Fruit fly (Drosophila melanogaster) whole organism, prepupa: ENCODE data around the gene CG5122.
A peak's percentile ranks its signal among the peaks of the same experiment; 100 is the strongest.

Experiments
- Blimp-1 ChIP-seq: fragments of 200-800 bp; sonication (Bioruptor generic); optimal IDR thresholded peaks from 3 replicates; lab custom pipeline; 2017; ENCODE audit warnings: missing biosample characterization, missing genetic modification characterization, mild to moderate bottlenecking, moderate library complexity, missing genetic modification reagents
- CG10631 ChIP-seq: fragments of 200-800 bp; sonication (Bioruptor generic); optimal IDR thresholded peaks from 2 replicates; lab custom pipeline; 2016; ENCODE audit warnings: missing biosample characterization, missing genetic modification characterization
- CG10669 ChIP-seq: fragments of 200-800 bp; sonication (Bioruptor generic); optimal IDR thresholded peaks from 3 replicates; lab custom pipeline; 2018; ENCODE audit warnings: missing biosample characterization, mild to moderate bottlenecking, missing genetic modification characterization, moderate library complexity
- CG11762 ChIP-seq: fragments of 200-800 bp; sonication (Bioruptor generic); optimal IDR thresholded peaks from 3 replicates; lab custom pipeline; 2016; ENCODE audit warnings: missing biosample characterization, missing genetic modification characterization; ENCODE audit not compliant: insufficient read depth
- CG11902 ChIP-seq: fragments of 200-800 bp; sonication (Bioruptor generic); optimal IDR thresholded peaks from 3 replicates; lab custom pipeline; 2016; ENCODE audit warnings: missing biosample characterization, missing genetic modification characterization
- CG15336 ChIP-seq: fragments of 200-800 bp; sonication (Bioruptor generic); IDR thresholded peaks from 2 replicates; pipeline ENCODE4 v1.3.6; 2022; ENCODE audit warnings: missing biosample characterization, missing genetic modification characterization
- CG16779 ChIP-seq: fragments of 200-800 bp; sonication (Bioruptor generic); optimal IDR thresholded peaks from 3 replicates; lab custom pipeline; 2017; ENCODE audit warnings: missing biosample characterization, mild to moderate bottlenecking, missing genetic modification characterization
- CG3032 ChIP-seq: fragments of 200-800 bp; optimal IDR thresholded peaks from 2 replicates; lab custom pipeline; 2019; ENCODE audit warnings: missing biosample characterization, mild to moderate bottlenecking, missing genetic modification characterization, moderate library complexity
- CG31627 ChIP-seq: fragments of 200-800 bp; sonication (Bioruptor generic); optimal IDR thresholded peaks from 3 replicates; lab custom pipeline; 2016; ENCODE audit warnings: missing biosample characterization, missing genetic modification characterization
- CG32006 ChIP-seq: fragments of 200-800 bp; sonication (Bioruptor generic); optimal IDR thresholded peaks from 3 replicates; lab custom pipeline; 2017; ENCODE audit warnings: missing biosample characterization, mild to moderate bottlenecking, missing genetic modification characterization
- CG34406 ChIP-seq: fragments of 200-800 bp; sonication (Bioruptor generic); optimal IDR thresholded peaks from 3 replicates; lab custom pipeline; 2016; ENCODE audit warnings: missing biosample characterization, missing genetic modification characterization
- CG3919 ChIP-seq: fragments of 200-800 bp; sonication (Bioruptor generic); optimal IDR thresholded peaks from 3 replicates; lab custom pipeline; 2016; ENCODE audit warnings: missing biosample characterization, missing genetic modification characterization
- CG4318 ChIP-seq: fragments of 200-800 bp; sonication (Bioruptor generic); optimal IDR thresholded peaks from 3 replicates; lab custom pipeline; 2017; ENCODE audit warnings: missing biosample characterization, mild to moderate bottlenecking, missing genetic modification characterization
- CG6163 ChIP-seq: fragments of 200-800 bp; sonication (Bioruptor generic); IDR thresholded peaks from 3 replicates; pipeline ENCODE4 v1.3.6; 2022; ENCODE audit warnings: missing biosample characterization, missing genetic modification characterization
- CG6276 ChIP-seq: fragments of 200-800 bp; sonication (Bioruptor generic); optimal IDR thresholded peaks from 2 replicates; lab custom pipeline; 2017; ENCODE audit warnings: missing biosample characterization, mild to moderate bottlenecking, missing genetic modification characterization
- CG6792 ChIP-seq: fragments of 200-800 bp; sonication (Bioruptor generic); optimal IDR thresholded peaks from 3 replicates; lab custom pipeline; 2016; ENCODE audit warnings: missing biosample characterization, missing genetic modification characterization
- CG6808 ChIP-seq: fragments of 200-800 bp; sonication (Bioruptor generic); optimal IDR thresholded peaks from 3 replicates; lab custom pipeline; 2017; ENCODE audit warnings: missing biosample characterization, missing genetic modification characterization, mild to moderate bottlenecking, moderate library complexity, missing genetic modification reagents
- CG6854 ChIP-seq: fragments of 200-800 bp; sonication (Bioruptor generic); optimal IDR thresholded peaks from 2 replicates; lab custom pipeline; 2017; ENCODE audit warnings: missing biosample characterization, mild to moderate bottlenecking, missing genetic modification characterization
- CG7368 ChIP-seq: fragments of 200-800 bp; sonication (Bioruptor generic); optimal IDR thresholded peaks from 3 replicates; lab custom pipeline; 2016; ENCODE audit warnings: missing biosample characterization, missing genetic modification characterization
- CG8119 ChIP-seq: fragments of 200-800 bp; sonication (Bioruptor generic); IDR thresholded peaks from 3 replicates; pipeline ENCODE4 v1.3.6; 2022; ENCODE audit warnings: missing biosample characterization, missing genetic modification characterization
- CG8632 ChIP-seq: fragments of 200-800 bp; sonication (Bioruptor generic); optimal IDR thresholded peaks from 3 replicates; lab custom pipeline; 2016; ENCODE audit warnings: missing biosample characterization, missing genetic modification characterization
- CG9139 ChIP-seq: fragments of 200-800 bp; sonication (Bioruptor generic); optimal IDR thresholded peaks from 3 replicates; lab custom pipeline; 2017; ENCODE audit warnings: missing biosample characterization, mild to moderate bottlenecking, missing genetic modification characterization
- Eip75B ChIP-seq: fragments of 200-800 bp; sonication (Bioruptor generic); optimal IDR thresholded peaks from 3 replicates; lab custom pipeline; 2016; ENCODE audit warnings: missing biosample characterization, missing genetic modification characterization
- Eip78C ChIP-seq: fragments of 200-800 bp; sonication (Bioruptor generic); peaks from one replicate; lab custom pipeline; 2016; ENCODE audit warnings: missing biosample characterization, missing genetic modification characterization
- Ets21C ChIP-seq: fragments of 200-800 bp; sonication (Bioruptor generic); optimal IDR thresholded peaks from 3 replicates; lab custom pipeline; 2016; ENCODE audit warnings: missing biosample characterization, missing genetic modification characterization
- Ets96B ChIP-seq: fragments of 200-800 bp; optimal IDR thresholded peaks from 2 replicates; lab custom pipeline; 2019; ENCODE audit warnings: missing biosample characterization, mild to moderate bottlenecking, missing genetic modification characterization, moderate library complexity
- Hr38 ChIP-seq: sonication (Bioruptor generic); optimal IDR thresholded peaks from 2 replicates; lab custom pipeline; 2016; ENCODE audit warnings: missing biosample characterization, missing genetic modification characterization
- Hr39 ChIP-seq: fragments of 200-800 bp; sonication (Bioruptor generic); optimal IDR thresholded peaks from 2 replicates; lab custom pipeline; 2016; ENCODE audit warnings: missing biosample characterization, missing genetic modification characterization
- Hr4 ChIP-seq: fragments of 200-800 bp; sonication (Bioruptor generic); optimal IDR thresholded peaks from 3 replicates; lab custom pipeline; 2016; ENCODE audit warnings: missing biosample characterization, missing genetic modification characterization
- Lpt ChIP-seq: fragments of 200-800 bp; sonication (Bioruptor generic); optimal IDR thresholded peaks from 3 replicates; lab custom pipeline; 2016; ENCODE audit warnings: missing biosample characterization, missing genetic modification characterization
- OdsH ChIP-seq: fragments of 200-800 bp; sonication (Bioruptor generic); optimal IDR thresholded peaks from 3 replicates; lab custom pipeline; 2016; ENCODE audit warnings: missing biosample characterization, missing genetic modification characterization
- Smox ChIP-seq: fragments of 200-800 bp; sonication (Bioruptor generic); optimal IDR thresholded peaks from 3 replicates; lab custom pipeline; 2016; ENCODE audit warnings: missing biosample characterization, missing genetic modification characterization
- Sox102F ChIP-seq: fragments of 200-800 bp; sonication (Bioruptor generic); optimal IDR thresholded peaks from 2 replicates; lab custom pipeline; 2016; ENCODE audit warnings: missing biosample characterization, mild to moderate bottlenecking, missing genetic modification characterization
- Sox14 ChIP-seq: fragments of 200-800 bp; sonication (Bioruptor generic); optimal IDR thresholded peaks from 3 replicates; lab custom pipeline; 2016; ENCODE audit warnings: missing biosample characterization, missing genetic modification characterization
- Sox15 ChIP-seq: fragments of 200-800 bp; sonication (Bioruptor generic); optimal IDR thresholded peaks from 3 replicates; lab custom pipeline; 2016; ENCODE audit warnings: missing biosample characterization, missing genetic modification characterization
- acj6 ChIP-seq: fragments of 200-800 bp; sonication (Bioruptor generic); optimal IDR thresholded peaks from 3 replicates; lab custom pipeline; 2016; ENCODE audit warnings: missing biosample characterization, missing genetic modification characterization
- cyc ChIP-seq: fragments of 200-800 bp; sonication (Bioruptor generic); optimal IDR thresholded peaks from 3 replicates; lab custom pipeline; 2016; ENCODE audit warnings: missing biosample characterization, missing genetic modification characterization
- dac ChIP-seq: fragments of 200-800 bp; sonication (Bioruptor generic); optimal IDR thresholded peaks from 2 replicates; lab custom pipeline; 2017; ENCODE audit warnings: missing biosample characterization, mild to moderate bottlenecking, missing genetic modification characterization
- dsx ChIP-seq: fragments of 200-800 bp; optimal IDR thresholded peaks from 3 replicates; lab custom pipeline; 2019; ENCODE audit warnings: missing biosample characterization, mild to moderate bottlenecking, missing genetic modification characterization, moderate library complexity; ENCODE audit not compliant: poor library complexity, severe bottlenecking
- eg ChIP-seq: fragments of 200-800 bp; sonication (Bioruptor generic); IDR thresholded peaks from 3 replicates; pipeline ENCODE4 v1.3.6; 2022; ENCODE audit warnings: missing biosample characterization, missing genetic modification characterization
- esn ChIP-seq: fragments of 200-800 bp; sonication (Bioruptor generic); optimal IDR thresholded peaks from 2 replicates; lab custom pipeline; 2016; ENCODE audit warnings: missing biosample characterization, mild to moderate bottlenecking, missing genetic modification characterization, moderate library complexity
- fd59A ChIP-seq: fragments of 200-800 bp; sonication (Bioruptor generic); optimal IDR thresholded peaks from 2 replicates; lab custom pipeline; 2017; ENCODE audit warnings: missing biosample characterization, mild to moderate bottlenecking, missing genetic modification characterization, missing genetic modification reagents
- fd85E ChIP-seq: fragments of 200-800 bp; sonication (Bioruptor generic); optimal IDR thresholded peaks from 3 replicates; lab custom pipeline; 2016; ENCODE audit warnings: missing biosample characterization, missing genetic modification characterization
- pdm3 ChIP-seq: fragments of 200-800 bp; sonication (Bioruptor generic); optimal IDR thresholded peaks from 3 replicates; lab custom pipeline; 2016; ENCODE audit warnings: missing biosample characterization, missing genetic modification characterization
- spab ChIP-seq: fragments of 200-800 bp; sonication (Bioruptor generic); optimal IDR thresholded peaks from 2 replicates; lab custom pipeline; 2017; ENCODE audit warnings: missing biosample characterization, mild to moderate bottlenecking, missing genetic modification characterization, missing genetic modification reagents
- ss ChIP-seq, 2 experiments: fragments of 200-800 bp; sonication (Bioruptor generic); optimal IDR thresholded peaks; 2 replicates in 1 of 2; 3 replicates in 1 of 2; lab custom pipeline; 2017 to 2018; ENCODE audit warnings: mild to moderate bottlenecking in 2 of 2, missing biosample characterization in 2 of 2, missing genetic modification characterization in 2 of 2, moderate library complexity in 1 of 2
- svp ChIP-seq: fragments of 200-800 bp; sonication (Bioruptor generic); peaks from one replicate; lab custom pipeline; 2016; ENCODE audit warnings: missing biosample characterization, missing genetic modification characterization
- topi ChIP-seq: fragments of 200-800 bp; sonication (Bioruptor generic); optimal IDR thresholded peaks from 3 replicates; lab custom pipeline; 2016; ENCODE audit warnings: missing biosample characterization, missing genetic modification characterization

Gene CG5122

dm6 chr2L:13145035-13145683 is 14.8 kb downstream of the CG5122 start (continued):
- peak; percentile 17 for TF ChIP-seq cyc (GFP tag; lab: Kevin White, UChicago)
- TF ChIP-seq CG6854: no peak
- no peak for TF ChIP-seq fd59A (GFP tag; lab: Kevin White, UChicago)
- TF ChIP-seq Sox15: no peak
- peak; percentile 36 for TF ChIP-seq topi (GFP tag; lab: Kevin White, UChicago)
- TF ChIP-seq CG6808: no peak
- no peak for TF ChIP-seq CG4318 (GFP tag; lab: Kevin White, UChicago)
- TF ChIP-seq Ets96B (tag; lab: Kevin White, UChicago): peak; percentile 15

- TF ChIP-seq CG6792 (GFP tag; lab: Kevin White, UChicago): no peak
- peak; percentile 44; the same call in 1 of the 3 replicates for TF ChIP-seq CG6163 (GFP tag; lab: Robert Waterston, UW)
- TF ChIP-seq Sox102F (GFP tag; lab: Kevin White, UChicago): peak; percentile 7
- peak; percentile 40; the same call in 1 of the 3 replicates for TF ChIP-seq CG8119 (GFP tag; lab: Robert Waterston, UW)
- TF ChIP-seq CG8632 (GFP tag; lab: Kevin White, UChicago): peak; percentile 33
- no peak for TF ChIP-seq CG31627 (GFP tag; lab: Kevin White, UChicago)
- TF ChIP-seq CG9139 (GFP tag; lab: Kevin White, UChicago): peak; percentile 59
- TF ChIP-seq CG15336 (GFP tag; lab: Robert Waterston, UW): no peak
- peak; percentile 57 for TF ChIP-seq svp (GFP tag; lab: Kevin White, UChicago)
- peak; percentile 44 to 71 for TF ChIP-seq ss (GFP tag; optimal IDR thresholded peaks at IDR 0.05; lab: Kevin White, UChicago)
- TF ChIP-seq OdsH (GFP tag; lab: Kevin White, UChicago): peak; percentile 26
- TF ChIP-seq Hr39: no peak
- peak; percentile 48 for TF ChIP-seq Eip78C (GFP tag; lab: Kevin White, UChicago)
- peak; percentile 24 for TF ChIP-seq CG11762
- TF ChIP-seq Sox14 (GFP tag; lab: Kevin White, UChicago): peak; percentile 16
- TF ChIP-seq pdm3: no peak
- TF ChIP-seq Ets21C (GFP tag; lab: Kevin White, UChicago): no peak
- no peak for TF ChIP-seq Sox15
- TF ChIP-seq Lpt (GFP tag; lab: Kevin White, UChicago): no peak
- TF ChIP-seq spab (GFP tag; lab: Kevin White, UChicago): peak; percentile 71
- TF ChIP-seq CG32006: peak; percentile 61
- peak; percentile 9 for TF ChIP-seq cyc (GFP tag; lab: Kevin White, UChicago)
- TF ChIP-seq CG16779: peak; percentile 16
- peak; percentile 4 for TF ChIP-seq CG11902 (GFP tag; lab: Kevin White, UChicago)
- TF ChIP-seq CG6808: peak; percentile 70
- TF ChIP-seq fd59A (GFP tag; lab: Kevin White, UChicago): peak; percentile 56
- TF ChIP-seq CG3032 (tag; lab: Kevin White, UChicago): peak; percentile 85
- peak; percentile 69 for TF ChIP-seq CG10669 (GFP tag; lab: Kevin White, UChicago)
- no peak for TF ChIP-seq fd85E (GFP tag; lab: Kevin White, UChicago)
- 0 out of 3 replicates have a peak, but pooled peaks have one; percentile 5 for TF ChIP-seq eg
- TF ChIP-seq dsx (GFP tag; lab: Kevin White, UChicago): peak; percentile 80
- TF ChIP-seq CG10631 (GFP tag; lab: Kevin White, UChicago): peak; percentile 78
- TF ChIP-seq CG6276: peak; percentile 24
- TF ChIP-seq CG6854: no peak
- peak; percentile 50 for TF ChIP-seq CG34406 (GFP tag; lab: Kevin White, UChicago)
- no peak for TF ChIP-seq dac
- TF ChIP-seq topi (GFP tag; lab: Kevin White, UChicago): peak; percentile 27
- TF ChIP-seq CG4318 (GFP tag; lab: Kevin White, UChicago): peak; percentile 36
- peak; percentile 56 for TF ChIP-seq acj6 (GFP tag; lab: Kevin White, UChicago)
- TF ChIP-seq CG7368 (GFP tag; lab: Kevin White, UChicago): peak; percentile 35
- TF ChIP-seq Blimp-1 (GFP tag; lab: Kevin White, UChicago): peak; percentile 15
- peak; percentile 43 for TF ChIP-seq CG3919
- no peak for TF ChIP-seq Hr38 (GFP tag; lab: Kevin White, UChicago)
- TF ChIP-seq esn (GFP tag; lab: Kevin White, UChicago): peak; percentile 42
- no peak for TF ChIP-seq Eip75B (GFP tag; lab: Kevin White, UChicago)
- TF ChIP-seq Smox (GFP tag; lab: Kevin White, UChicago): peak; percentile 11
- TF ChIP-seq Hr4 (GFP tag; lab: Kevin White, UChicago): no peak
Measured at dm6 chr2L:13146254-13146653, 15.9 kb downstream of the CG5122 start.
